Worm (Caenorhabditis elegans): Measurements from ENCODE around the gene dmsr-11.

Gene dmsr-11

ce11 chrV:6767576-6767975 lies 36.3 kb downstream of the dmsr-11 start:
- peak; percentile 64 for TF ChIP-seq lin-14 (GFP tag; optimal IDR thresholded peaks at IDR 0.05)
- TF ChIP-seq rnt-1 (tag; optimal IDR thresholded peaks at IDR 0.05), result peak; percentile 52
- TF ChIP-seq sox-4 (tag; optimal IDR thresholded peaks at IDR 0.05), result no peak
- no peak for TF ChIP-seq ama-1 (optimal IDR thresholded peaks at IDR 0.05)
- peak; percentile 99 for TF ChIP-seq pag-3 (tag; optimal IDR thresholded peaks at IDR 0.05; ENCODE audit: borderline replicate concordance, insufficient read depth)
- TF ChIP-seq nhr-71 (tag; optimal IDR thresholded peaks at IDR 0.05), result peak; percentile 37

- TF ChIP-seq fkh-8 (tag; optimal IDR thresholded peaks at IDR 0.05) (peak; percentile 60), mef-2 (tag; optimal IDR thresholded peaks at IDR 0.05) (no peak), mdl-1 (tag; optimal IDR thresholded peaks at IDR 0.05) (no peak), ztf-4 (tag; optimal IDR thresholded peaks at IDR 0.05) (no peak), tlp-1 (tag; optimal IDR thresholded peaks at IDR 0.05) (no peak), sptf-1 (tag; optimal IDR thresholded peaks at IDR 0.05) (no peak), jun-1 (tag; optimal IDR thresholded peaks at IDR 0.05) (no peak), efl-1 (optimal IDR thresholded peaks at IDR 0.05) (no peak), efl-1 (GFP tag; optimal IDR thresholded peaks at IDR 0.05 in 1 of 2) (peak in 1 of 2 experiments; percentile 61), ztf-11 (tag; optimal IDR thresholded peaks at IDR 0.05) (no peak), zag-1 (tag; optimal IDR thresholded peaks at IDR 0.05) (no peak), nhr-76 (tag; optimal IDR thresholded peaks at IDR 0.05) (no peak), egl-13 (tag; optimal IDR thresholded peaks at IDR 0.05) (no peak), lin-14 (GFP tag; optimal IDR thresholded peaks at IDR 0.05) (no peak), ceh-90 (tag; optimal IDR thresholded peaks at IDR 0.05) (no peak)
These were observed 38.9 kb downstream of the dmsr-11 start, which contains the start of gene bbs-8 for ce11 chrV:6764972-6765371. TSS of gene bbs-8 (minus strand) at chrV:6765072.

- TF ChIP-seq C16A3.4 (tag; optimal IDR thresholded peaks at IDR 0.05) (no peak), hlh-4 (tag; optimal IDR thresholded peaks at IDR 0.05) (no peak), aly-2 (tag; optimal IDR thresholded peaks at IDR 0.05) (no peak)
These were observed 41.5 kb downstream of the dmsr-11 start, which contains the start of gene T25F10.4 for ce11 chrV:6762361-6762760. TSS of gene T25F10.4 (minus strand) at chrV:6762461.

- TF ChIP-seq efl-1 (optimal IDR thresholded peaks at IDR 0.05) (no peak), efl-1 (GFP tag; optimal IDR thresholded peaks at IDR 0.05 in 1 of 2) (peak in 1 of 2 experiments; percentile 11), sup-37 (GFP tag; optimal IDR thresholded peaks at IDR 0.05) (no peak)
These were observed 45.9 kb downstream of the dmsr-11 start, which contains the start of gene dbl-1 for ce11 chrV:6758017-6758416. TSS of gene dbl-1 (plus strand) at chrV:6758135.

- TF ChIP-seq mep-1 (tag; optimal IDR thresholded peaks at IDR 0.05) (no peak), irx-1 (tag; optimal IDR thresholded peaks at IDR 0.05) (no peak), nhr-237 (tag; optimal IDR thresholded peaks at IDR 0.05) (no peak), dsc-1 (tag; optimal IDR thresholded peaks at IDR 0.05) (peak; percentile 84), fkh-4 (tag; optimal IDR thresholded peaks at IDR 0.05; ENCODE audit: borderline replicate concordance) (peak; percentile 73), unc-130 (tag; optimal IDR thresholded peaks at IDR 0.05) (no peak), unc-30 (tag; optimal IDR thresholded peaks at IDR 0.05) (no peak), tbx-2 (tag; optimal IDR thresholded peaks at IDR 0.05) (no peak)
These were observed 50.6 kb downstream of the dmsr-11 start for ce11 chrV:6753257-6753656.
